Worm (Caenorhabditis elegans): ENCODE measurements around the gene C03G5.14.
"Not testable (repeated sequence)": the region's sequence is repeated elsewhere in the genome, so short reads cannot be mapped to it uniquely, and the experiment has no call there.

C03G5.14 gene

ce11 chrX:8541562-8541961 is 19.8 kb downstream of the C03G5.14 start, which contains the start of gene nspc-7:
nspc-7 (plus strand) TSS chrX:8541862.
- TF ChIP-seq sox-2 (GFP tag; IDR thresholded peaks at IDR 0.05); F13H6.1 (tag; optimal IDR thresholded peaks at IDR 0.05); unc-3 (GFP tag; conservative IDR thresholded peaks at IDR 0.05); unc-3 (tag; optimal IDR thresholded peaks at IDR 0.05): not testable (repeated sequence)

DNA sequence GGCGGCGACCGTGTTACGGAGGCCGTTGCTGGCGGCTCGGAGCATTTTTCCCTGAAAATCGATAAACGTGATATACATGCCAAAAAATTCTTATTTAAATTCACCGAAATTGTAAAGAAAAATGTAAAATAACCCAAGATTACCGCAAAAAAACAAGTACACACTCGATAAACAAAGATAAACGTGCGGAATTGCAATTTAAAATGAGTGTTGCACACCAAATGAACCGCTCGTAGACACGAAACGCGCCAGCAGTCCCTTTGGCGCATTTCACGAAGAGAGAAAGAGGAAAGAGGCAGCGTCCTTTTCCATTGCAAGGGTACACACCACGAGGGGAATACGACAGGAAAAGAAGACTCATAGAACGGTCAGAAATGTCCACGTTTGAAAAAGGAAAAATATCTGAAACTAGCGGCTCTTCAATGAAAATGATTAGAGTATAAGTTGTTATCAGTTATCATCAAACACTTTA is 24.3 kb downstream of the C03G5.14 start, which contains the start of gene sdha-1:
sdha-1 (minus strand) TSS at position 51 of the 472 bp plus-strand sequence.
- TF ChIP-seq hlh-30 (tag; optimal IDR thresholded peaks at IDR 0.05; ENCODE audit: insufficient read depth) (peak; percentile 61), ceh-30 (tag; optimal IDR thresholded peaks at IDR 0.05) (peak; percentile 32), pha-2 (tag; optimal IDR thresholded peaks at IDR 0.05) (no peak), sox-4 (tag; optimal IDR thresholded peaks at IDR 0.05) (no peak), sdc-2 (tag; optimal IDR thresholded peaks at IDR 0.05) (no peak), ceh-31 (tag; optimal IDR thresholded peaks at IDR 0.05) (peak; percentile 76), nfya-1 (tag; optimal IDR thresholded peaks at IDR 0.05) (peak; percentile 48), fax-1 (tag; optimal IDR thresholded peaks at IDR 0.05) (no peak), ref-2 (tag; optimal IDR thresholded peaks at IDR 0.05) (peak; percentile 22), F13H6.1 (tag; optimal IDR thresholded peaks at IDR 0.05) (no peak), ceh-18 (tag; optimal IDR thresholded peaks at IDR 0.05) (peak; percentile 25), Y22D7AL.16 (tag; optimal IDR thresholded peaks at IDR 0.05) (no peak), mec-3 (tag; optimal IDR thresholded peaks at IDR 0.05; ENCODE audit: borderline replicate concordance) (no peak), ceh-14 (tag; optimal IDR thresholded peaks at IDR 0.05) (peak; percentile 8), rnt-1 (tag; optimal IDR thresholded peaks at IDR 0.05) (peak; percentile 23), unc-55 (GFP tag; optimal IDR thresholded peaks at IDR 0.05) (no peak), zip-5 (tag; optimal IDR thresholded peaks at IDR 0.05) (no peak), tbx-2 (tag; optimal IDR thresholded peaks at IDR 0.05) (peak; percentile 54), elt-2 (tag; optimal IDR thresholded peaks at IDR 0.05) (peak; percentile 38), ceh-19 (GFP tag; optimal IDR thresholded peaks at IDR 0.05) (peak; percentile 21), hlh-13 (GFP tag; optimal IDR thresholded peaks at IDR 0.05) (no peak), pqm-1 (tag; optimal IDR thresholded peaks at IDR 0.05) (peak; percentile 42), unc-42 (tag; optimal IDR thresholded peaks at IDR 0.05) (peak; percentile 34), ceh-34 (tag; optimal IDR thresholded peaks at IDR 0.05) (peak; percentile 41), T23F11.4 (GFP tag; optimal IDR thresholded peaks at IDR 0.05) (no peak), pros-1 (tag; optimal IDR thresholded peaks at IDR 0.05) (peak; percentile 8)

DNA sequence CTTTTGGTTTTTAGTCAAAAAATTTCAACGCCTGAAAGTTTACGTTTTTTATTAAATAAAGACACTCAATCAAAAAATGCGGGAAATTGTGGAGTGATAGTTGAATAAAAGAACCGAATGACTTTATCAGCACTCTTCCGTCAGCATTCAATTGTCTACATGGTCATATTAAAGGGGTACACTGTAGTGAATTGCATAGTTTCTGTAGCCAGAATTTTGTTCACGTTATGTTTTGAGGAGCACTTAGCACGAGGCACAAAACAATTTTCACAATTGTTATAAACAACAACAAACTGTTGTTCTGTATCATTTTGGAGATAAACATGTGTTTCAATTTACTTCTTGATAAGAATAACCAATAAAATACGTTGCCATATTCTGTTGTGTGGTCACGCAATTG is 27.3 kb downstream of the C03G5.14 start, which contains the start of gene D2021.4:
D2021.4 (minus strand) TSS at position 48 of the 400 bp plus-strand sequence.
- TF ChIP-seq fax-1 (tag; optimal IDR thresholded peaks at IDR 0.05), result no peak
- TF ChIP-seq odd-2 (tag; optimal IDR thresholded peaks at IDR 0.05), result no peak
- no peak for TF ChIP-seq pha-4 (tag; optimal IDR thresholded peaks at IDR 0.05)
- peak; percentile 31 for TF ChIP-seq elt-2 (tag; optimal IDR thresholded peaks at IDR 0.05)

- TF ChIP-seq ceh-31 (tag; optimal IDR thresholded peaks at IDR 0.05) (peak; percentile 14), ceh-18 (tag; optimal IDR thresholded peaks at IDR 0.05) (peak; percentile 43), pqm-1 (tag; optimal IDR thresholded peaks at IDR 0.05) (no peak)
Measured at ce11 chrX:8550099-8550498, 28.4 kb downstream of the C03G5.14 start.

ce11 chrX:8551687-8552327 is 30.1 kb downstream of the C03G5.14 start, which contains the start of gene dhhc-14:
dhhc-14 (plus strand) TSS chrX:8552277.
- TF ChIP-seq elt-4 (tag; optimal IDR thresholded peaks at IDR 0.05) (no peak), ceh-48 (tag; optimal IDR thresholded peaks at IDR 0.05) (no peak), unc-86 (tag; optimal IDR thresholded peaks at IDR 0.05) (no peak), pha-4 (tag; optimal IDR thresholded peaks at IDR 0.05) (no peak), T23F11.4 (GFP tag; optimal IDR thresholded peaks at IDR 0.05) (no peak), ttx-3 (tag; optimal IDR thresholded peaks at IDR 0.05) (no peak), eyg-1 (tag; optimal IDR thresholded peaks at IDR 0.05) (no peak), dve-1 (tag; optimal IDR thresholded peaks at IDR 0.05) (no peak), tbx-7 (tag; optimal IDR thresholded peaks at IDR 0.05) (peak; percentile 10), ceh-14 (tag; optimal IDR thresholded peaks at IDR 0.05) (no peak), fkh-10 (GFP tag; optimal IDR thresholded peaks at IDR 0.05) (no peak), pros-1 (tag; optimal IDR thresholded peaks at IDR 0.05) (no peak), F13H6.1 (tag; optimal IDR thresholded peaks at IDR 0.05) (no peak), ceh-18 (tag; optimal IDR thresholded peaks at IDR 0.05) (peak; percentile 74), ceh-30 (tag; optimal IDR thresholded peaks at IDR 0.05) (no peak), syd-9 (tag; optimal IDR thresholded peaks at IDR 0.05) (peak; percentile 17), pqm-1 (tag; optimal IDR thresholded peaks at IDR 0.05) (no peak), C08G9.2 (tag; optimal IDR thresholded peaks at IDR 0.05) (peak; percentile 1), unc-3 (GFP tag; conservative IDR thresholded peaks at IDR 0.05) (no peak), unc-3 (tag; optimal IDR thresholded peaks at IDR 0.05) (no peak), nhr-11 (tag; optimal IDR thresholded peaks at IDR 0.05) (no peak), ama-1 (optimal IDR thresholded peaks at IDR 0.05) (no peak)

All from whole organism, late embryonic.